Worm (Caenorhabditis elegans): ENCODE measurements around the gene ddn-2.
A peak's percentile ranks its signal among the peaks of the same experiment; 100 is the strongest.

ddn-2 gene

ce11 chrII:12923225-12923624, 14.3 kb downstream of the ddn-2 start:
- no peak for TF ChIP-seq klf-2 (GFP tag; conservative IDR thresholded peaks at IDR 0.05)
- no peak for TF ChIP-seq ztf-29 (GFP tag; IDR thresholded peaks at IDR 0.05)
- TF ChIP-seq T22C8.4 (GFP tag; IDR thresholded peaks at IDR 0.05): no peak
- no peak for TF ChIP-seq cog-1 (tag; optimal IDR thresholded peaks at IDR 0.05)
- no peak for TF ChIP-seq med-1 (GFP tag; optimal IDR thresholded peaks at IDR 0.05; ENCODE audit: insufficient read depth)
- TF ChIP-seq tab-1 (GFP tag; IDR thresholded peaks at IDR 0.05): no peak
- TF ChIP-seq flt-1 (GFP tag; IDR thresholded peaks at IDR 0.05): no peak
- TF ChIP-seq ref-1 (GFP tag; conservative IDR thresholded peaks at IDR 0.05): no peak
- TF ChIP-seq ztf-23 (GFP tag; IDR thresholded peaks at IDR 0.05): no peak

- no peak for TF ChIP-seq ref-1 (GFP tag; conservative IDR thresholded peaks at IDR 0.05)
- no peak for TF ChIP-seq ztf-29 (GFP tag; IDR thresholded peaks at IDR 0.05)
- no peak for TF ChIP-seq ztf-23 (GFP tag; IDR thresholded peaks at IDR 0.05)
- no peak for TF ChIP-seq med-1 (GFP tag; optimal IDR thresholded peaks at IDR 0.05; ENCODE audit: insufficient read depth)
- TF ChIP-seq flt-1 (GFP tag; IDR thresholded peaks at IDR 0.05): no peak
- TF ChIP-seq tab-1 (GFP tag; IDR thresholded peaks at IDR 0.05): no peak
Measured at ce11 chrII:12925551-12925950, 16.7 kb downstream of the ddn-2 start, which contains the start of gene F58G1.8. Gene F58G1.8, minus strand, starts transcription at chrII:12925651.

- TF ChIP-seq tab-1 (GFP tag; IDR thresholded peaks at IDR 0.05) (no peak), ztf-23 (GFP tag; IDR thresholded peaks at IDR 0.05) (no peak), flt-1 (GFP tag; IDR thresholded peaks at IDR 0.05) (no peak), ref-1 (GFP tag; conservative IDR thresholded peaks at IDR 0.05) (no peak), T22C8.4 (GFP tag; IDR thresholded peaks at IDR 0.05) (no peak), klf-2 (GFP tag; conservative IDR thresholded peaks at IDR 0.05) (no peak), cog-1 (tag; optimal IDR thresholded peaks at IDR 0.05) (no peak), med-1 (GFP tag; optimal IDR thresholded peaks at IDR 0.05; ENCODE audit: insufficient read depth) (no peak), ztf-29 (GFP tag; IDR thresholded peaks at IDR 0.05) (no peak)
Measured at ce11 chrII:12928241-12928640, 19.4 kb downstream of the ddn-2 start, which contains the start of gene F58G1.3. Gene F58G1.3, minus strand, starts transcription at chrII:12928341.

- no peak for TF ChIP-seq T22C8.4 (GFP tag; IDR thresholded peaks at IDR 0.05)
Measured at ce11 chrII:12930138-12930537, 21.3 kb downstream of the ddn-2 start.

- TF ChIP-seq flt-1 (GFP tag; IDR thresholded peaks at IDR 0.05): no peak
Measured at ce11 chrII:12931456-12931923, 22.6 kb downstream of the ddn-2 start, which contains the start of gene dct-18. Gene dct-18, plus strand, starts transcription at chrII:12931873.

- TF ChIP-seq T22C8.4 (GFP tag; IDR thresholded peaks at IDR 0.05) (no peak), tab-1 (GFP tag; IDR thresholded peaks at IDR 0.05) (no peak), ztf-23 (GFP tag; IDR thresholded peaks at IDR 0.05) (no peak), klf-2 (GFP tag; conservative IDR thresholded peaks at IDR 0.05) (no peak), ztf-29 (GFP tag; IDR thresholded peaks at IDR 0.05) (no peak), med-1 (GFP tag; optimal IDR thresholded peaks at IDR 0.05; ENCODE audit: insufficient read depth) (no peak), flt-1 (GFP tag; IDR thresholded peaks at IDR 0.05) (no peak), ref-1 (GFP tag; conservative IDR thresholded peaks at IDR 0.05) (no peak), cog-1 (tag; optimal IDR thresholded peaks at IDR 0.05) (no peak)
Measured at ce11 chrII:12935259-12935658, 26.4 kb downstream of the ddn-2 start, which contains the start of gene lips-9. Gene lips-9, minus strand, starts transcription at chrII:12935359.

ce11 chrII:12939161-12939560, 30.3 kb downstream of the ddn-2 start:
- no peak for TF ChIP-seq klf-2 (GFP tag; conservative IDR thresholded peaks at IDR 0.05)

- TF ChIP-seq flt-1 (GFP tag; IDR thresholded peaks at IDR 0.05): no peak
- TF ChIP-seq cog-1 (tag; optimal IDR thresholded peaks at IDR 0.05): no peak
- TF ChIP-seq ref-1 (GFP tag; conservative IDR thresholded peaks at IDR 0.05): no peak
- no peak for TF ChIP-seq ztf-29 (GFP tag; IDR thresholded peaks at IDR 0.05)
- no peak for TF ChIP-seq ztf-23 (GFP tag; IDR thresholded peaks at IDR 0.05)
- no peak for TF ChIP-seq tab-1 (GFP tag; IDR thresholded peaks at IDR 0.05)
- TF ChIP-seq klf-2 (GFP tag; conservative IDR thresholded peaks at IDR 0.05): no peak
- no peak for TF ChIP-seq T22C8.4 (GFP tag; IDR thresholded peaks at IDR 0.05)
- TF ChIP-seq med-1 (GFP tag; optimal IDR thresholded peaks at IDR 0.05; ENCODE audit: insufficient read depth): no peak
Measured at ce11 chrII:12939801-12940200, 30.9 kb downstream of the ddn-2 start, which contains the start of gene arrd-10. Gene arrd-10, plus strand, starts transcription at chrII:12940101.

ce11 chrII:12942496-12942895, 33.6 kb downstream of the ddn-2 start:
- TF ChIP-seq klf-2 (GFP tag; conservative IDR thresholded peaks at IDR 0.05) (no peak), ref-1 (GFP tag; conservative IDR thresholded peaks at IDR 0.05) (no peak)

- TF ChIP-seq klf-2 (GFP tag; conservative IDR thresholded peaks at IDR 0.05): 0 out of 2 replicates have a peak, but pooled peaks have one; percentile 56
- TF ChIP-seq cog-1 (tag; optimal IDR thresholded peaks at IDR 0.05): peak; percentile 52
- TF ChIP-seq ztf-23 (GFP tag; IDR thresholded peaks at IDR 0.05): 0 out of 2 replicates have a peak, but pooled peaks have one; percentile 37
- 0 out of 2 replicates have a peak, but pooled peaks have one; percentile 48 for TF ChIP-seq ref-1 (GFP tag; conservative IDR thresholded peaks at IDR 0.05)
- no peak for TF ChIP-seq med-1 (GFP tag; optimal IDR thresholded peaks at IDR 0.05; ENCODE audit: insufficient read depth)
- TF ChIP-seq tab-1 (GFP tag; IDR thresholded peaks at IDR 0.05): peak; percentile 72; the same call in 1 of the 2 replicates
- TF ChIP-seq T22C8.4 (GFP tag; IDR thresholded peaks at IDR 0.05): no peak; the same call in 1 of the 2 replicates
- peak; percentile 88 for TF ChIP-seq flt-1 (GFP tag; IDR thresholded peaks at IDR 0.05)
- TF ChIP-seq ztf-29 (GFP tag; IDR thresholded peaks at IDR 0.05): peak; percentile 49; the same call in 1 of the 2 replicates
Measured at ce11 chrII:12944587-12945126, 35.8 kb downstream of the ddn-2 start.

- TF ChIP-seq cog-1 (tag; optimal IDR thresholded peaks at IDR 0.05) (no peak), ref-1 (GFP tag; conservative IDR thresholded peaks at IDR 0.05) (no peak), ztf-23 (GFP tag; IDR thresholded peaks at IDR 0.05) (no peak), tab-1 (GFP tag; IDR thresholded peaks at IDR 0.05) (no peak), ztf-29 (GFP tag; IDR thresholded peaks at IDR 0.05) (no peak), flt-1 (GFP tag; IDR thresholded peaks at IDR 0.05) (no peak), med-1 (GFP tag; optimal IDR thresholded peaks at IDR 0.05; ENCODE audit: insufficient read depth) (no peak), T22C8.4 (GFP tag; IDR thresholded peaks at IDR 0.05) (no peak), klf-2 (GFP tag; conservative IDR thresholded peaks at IDR 0.05) (no peak)
Measured at ce11 chrII:12948158-12948557, 39.3 kb downstream of the ddn-2 start, which contains the start of gene F58G1.7. Gene F58G1.7, minus strand, starts transcription at chrII:12948258.
